Worm (Caenorhabditis elegans): Measurements from ENCODE around the gene srg-53.

The srg-53 gene

DNA sequence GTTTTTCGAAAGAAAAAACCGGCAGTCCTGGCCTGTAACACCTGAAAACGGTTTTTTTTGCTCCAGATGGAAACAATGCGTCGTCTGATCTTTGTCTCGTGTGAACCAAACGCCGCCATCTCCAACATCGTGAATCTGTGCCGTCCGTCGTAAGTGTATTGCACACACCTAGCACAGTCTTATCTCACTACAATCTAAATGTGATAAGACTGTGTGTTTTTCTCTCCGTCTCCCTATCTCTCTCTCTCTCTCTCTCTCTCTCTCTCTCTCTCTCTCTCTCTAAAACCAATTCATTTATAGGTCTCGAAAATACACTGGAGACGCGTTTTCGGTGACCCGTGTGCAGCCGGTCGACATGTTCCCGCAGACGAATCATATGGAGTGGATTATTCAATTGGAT, 31.3 kb downstream of the srg-53 start (continued):
- TF ChIP-seq nhr-84 (tag; optimal IDR thresholded peaks at IDR 0.05) (no peak), ces-1 (GFP tag; optimal IDR thresholded peaks at IDR 0.05) (no peak), lin-35 (GFP tag; optimal IDR thresholded peaks at IDR 0.05) (peak; percentile 39 to 69), pax-3 (tag; optimal IDR thresholded peaks at IDR 0.05) (no peak), lin-39 (tag; optimal IDR thresholded peaks at IDR 0.05) (no peak), skn-1 (tag; optimal IDR thresholded peaks at IDR 0.05) (no peak), fos-1 (tag; optimal IDR thresholded peaks at IDR 0.05) (no peak), nhr-20 (tag; optimal IDR thresholded peaks at IDR 0.05) (peak; percentile 52), efl-1 (optimal IDR thresholded peaks at IDR 0.05) (peak in 1 of 2 experiments; percentile 2), efl-1 (GFP tag; optimal IDR thresholded peaks at IDR 0.05 in 1 of 2) (peak in 1 of 2 experiments; percentile 89), unc-30 (tag; optimal IDR thresholded peaks at IDR 0.05) (no peak), mab-9 (GFP tag; IDR thresholded peaks at IDR 0.05) (no peak), elt-2 (tag; optimal IDR thresholded peaks at IDR 0.05) (peak; percentile 76), C16A3.4 (tag; optimal IDR thresholded peaks at IDR 0.05) (peak; percentile 1), pag-3 (tag; optimal IDR thresholded peaks at IDR 0.05; ENCODE audit: borderline replicate concordance, insufficient read depth) (no peak), nhr-11 (tag; optimal IDR thresholded peaks at IDR 0.05) (no peak), xbp-1 (tag; optimal IDR thresholded peaks at IDR 0.05) (no peak), irx-1 (tag; optimal IDR thresholded peaks at IDR 0.05) (no peak), unc-86 (tag; optimal IDR thresholded peaks at IDR 0.05) (no peak), ceh-8 (GFP tag; optimal IDR thresholded peaks at IDR 0.05) (no peak), lin-14 (GFP tag; optimal IDR thresholded peaks at IDR 0.05) (no peak), rnt-1 (tag; optimal IDR thresholded peaks at IDR 0.05) (no peak), mef-2 (tag; optimal IDR thresholded peaks at IDR 0.05) (no peak), fkh-8 (tag; optimal IDR thresholded peaks at IDR 0.05) (no peak), aly-2 (tag; optimal IDR thresholded peaks at IDR 0.05) (no peak), snpc-4 (tag; optimal IDR thresholded peaks at IDR 0.05) (no peak), sox-4 (tag; optimal IDR thresholded peaks at IDR 0.05) (no peak), F16B12.6 (tag; optimal IDR thresholded peaks at IDR 0.05) (no peak), unc-62 (GFP tag; optimal IDR thresholded peaks at IDR 0.05) (no peak), egl-13 (tag; optimal IDR thresholded peaks at IDR 0.05) (no peak), ceh-63 (GFP tag; optimal IDR thresholded peaks at IDR 0.05) (no peak), nhr-237 (tag; optimal IDR thresholded peaks at IDR 0.05) (no peak), hpl-2 (GFP tag; optimal IDR thresholded peaks at IDR 0.05) (no peak), ztf-4 (tag; optimal IDR thresholded peaks at IDR 0.05) (no peak), snu-23 (GFP tag; optimal IDR thresholded peaks at IDR 0.05) (peak; percentile 27), isw-1 (GFP tag; IDR thresholded peaks at IDR 0.05) (no peak), ets-5 (GFP tag; IDR thresholded peaks at IDR 0.05) (no peak)

DNA sequence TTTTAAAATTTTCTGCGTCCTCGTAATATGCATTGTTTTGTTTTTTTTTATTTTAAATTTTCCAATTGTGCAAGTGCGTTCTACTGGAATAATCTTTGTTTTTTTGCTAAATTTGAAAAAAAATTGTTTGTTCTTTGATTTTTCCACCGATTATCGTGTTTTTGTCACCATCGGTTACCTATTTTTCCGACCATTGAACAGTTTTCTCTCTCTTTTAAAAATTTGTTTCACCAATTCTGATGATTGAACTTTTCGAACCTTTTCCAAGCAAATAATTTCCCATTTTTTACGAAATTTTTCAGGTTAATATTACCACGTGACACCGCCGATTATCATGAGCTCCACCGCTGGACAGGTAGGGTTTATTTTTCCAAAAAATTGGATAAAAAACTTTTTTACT, 32.2 kb downstream of the srg-53 start, which contains the start of gene adh-5:
Gene adh-5, plus strand, starts transcription at position 301 of the 400 bp plus-strand sequence.
- TF ChIP-seq efl-1 (optimal IDR thresholded peaks at IDR 0.05) (no peak), efl-1 (GFP tag; optimal IDR thresholded peaks at IDR 0.05 in 1 of 2) (peak in 1 of 2 experiments; percentile 11), zip-4 (GFP tag; optimal IDR thresholded peaks at IDR 0.05) (no peak)

DNA sequence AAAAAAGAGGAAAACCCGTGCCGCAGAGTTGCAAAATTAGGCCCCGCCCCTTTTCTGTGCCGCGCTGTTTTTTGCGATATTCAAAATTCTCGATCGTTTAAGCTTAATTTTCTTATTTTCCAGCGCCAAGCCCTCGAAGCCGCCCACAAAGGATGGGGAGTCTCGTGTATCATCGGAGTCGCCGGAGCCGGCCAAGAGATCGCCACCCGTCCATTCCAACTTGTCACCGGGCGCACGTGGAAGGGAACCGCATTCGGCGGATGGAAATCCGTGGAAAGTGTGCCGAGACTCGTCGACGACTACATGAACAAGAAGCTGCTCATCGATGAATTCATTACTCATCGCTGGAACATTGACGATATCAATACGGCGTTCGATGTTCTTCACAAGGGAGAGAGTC, 36.4 kb downstream of the srg-53 start:
- TF ChIP-seq unc-62 (GFP tag; optimal IDR thresholded peaks at IDR 0.05) (no peak), grh-1 (GFP tag; IDR thresholded peaks at IDR 0.05) (no peak)

DNA sequence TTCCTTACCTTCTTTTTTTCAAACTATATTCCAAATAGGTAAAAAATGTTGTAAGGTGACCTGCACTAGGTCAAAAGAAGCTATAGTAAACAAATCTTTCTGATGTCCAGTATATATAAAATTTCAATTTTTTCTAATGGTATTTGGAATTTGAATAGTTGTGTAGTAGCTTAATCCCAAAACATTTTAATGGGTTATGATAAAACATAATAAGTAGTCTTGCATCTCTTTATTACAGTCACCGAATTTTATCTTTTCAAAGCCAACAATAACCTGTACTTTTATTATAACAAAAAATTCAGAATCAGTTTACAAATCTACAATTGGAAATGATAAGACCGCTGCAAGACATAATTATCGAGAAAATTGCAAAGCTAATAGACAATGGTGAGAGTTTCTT, 38.2 kb downstream of the srg-53 start, which contains the start of gene H24K24.2:
Gene H24K24.2, plus strand, starts transcription at position 301 of the 400 bp plus-strand sequence.
- no peak for TF ChIP-seq nhr-19 (GFP tag; conservative IDR thresholded peaks at IDR 0.05)
- TF ChIP-seq C34B4.2 (tag; optimal IDR thresholded peaks at IDR 0.05) = no peak
- no peak for TF ChIP-seq ceh-88 (GFP tag; IDR thresholded peaks at IDR 0.05)
- no peak for TF ChIP-seq egl-13 (tag; optimal IDR thresholded peaks at IDR 0.05)
- no peak for TF ChIP-seq unc-62 (GFP tag; optimal IDR thresholded peaks at IDR 0.05)
- no peak for TF ChIP-seq fkh-8 (tag; optimal IDR thresholded peaks at IDR 0.05)
- no peak for TF ChIP-seq hlh-17 (GFP tag; optimal IDR thresholded peaks at IDR 0.05; ENCODE audit: borderline replicate concordance)
- no peak for TF ChIP-seq C16A3.4 (tag; optimal IDR thresholded peaks at IDR 0.05)
- TF ChIP-seq sup-37 (GFP tag; optimal IDR thresholded peaks at IDR 0.05) = no peak
- no peak for TF ChIP-seq dsc-1 (tag; optimal IDR thresholded peaks at IDR 0.05)
- TF ChIP-seq efl-1 (optimal IDR thresholded peaks at IDR 0.05) = no peak
- no peak for TF ChIP-seq efl-1 (GFP tag; optimal IDR thresholded peaks at IDR 0.05 in 1 of 2)
- no peak for TF ChIP-seq nhr-90 (tag; optimal IDR thresholded peaks at IDR 0.05; ENCODE audit: poor library complexity)

Data from whole organism, L1 larva.